Worm (Caenorhabditis elegans) whole organism, midembryonic: ENCODE data around the gene F14D2.14.

Source experiments
- T22C8.4 ChIP-seq: fragments of 200-800 bp; sonication (Bioruptor generic); IDR thresholded peaks from 2 replicates; pipeline ENCODE4 v1.3.6; 2022; ENCODE audit warnings: missing genetic modification characterization, missing compliant biosample characterization
- cog-1 ChIP-seq: sonication (generic microtip); optimal IDR thresholded peaks from 2 replicates; lab custom pipeline; 2016; ENCODE audit warnings: missing genetic modification characterization, missing compliant biosample characterization
- flt-1 ChIP-seq: fragments of 200-800 bp; sonication (Bioruptor generic); IDR thresholded peaks from 2 replicates; pipeline ENCODE4 v1.3.6; 2022; ENCODE audit warnings: missing genetic modification characterization, missing compliant biosample characterization
- klf-2 ChIP-seq: fragments of 200-800 bp; sonication (Bioruptor generic); conservative IDR thresholded peaks from 2 replicates; pipeline ENCODE4 v1.3.6; 2022; ENCODE audit warnings: missing genetic modification reagents, missing genetic modification characterization, missing compliant biosample characterization
- med-1 ChIP-seq: sonication (generic microtip); optimal IDR thresholded peaks from 2 replicates; lab custom pipeline; 2017; ENCODE audit warnings: missing genetic modification characterization, mild to moderate bottlenecking, missing compliant biosample characterization, antibody characterized with exemption, missing genetic modification reagents; ENCODE audit not compliant: insufficient read depth
- ref-1 ChIP-seq: fragments of 200-800 bp; sonication (Bioruptor generic); conservative IDR thresholded peaks from 2 replicates; pipeline ENCODE4 v1.3.6; 2022; ENCODE audit warnings: missing genetic modification reagents, missing genetic modification characterization, missing compliant biosample characterization
- tab-1 ChIP-seq: fragments of 200-800 bp; sonication (Bioruptor generic); IDR thresholded peaks from 2 replicates; pipeline ENCODE4 v1.3.6; 2022; ENCODE audit warnings: missing genetic modification characterization, missing compliant biosample characterization
- ztf-23 ChIP-seq: fragments of 200-800 bp; sonication (Bioruptor generic); IDR thresholded peaks from 2 replicates; pipeline ENCODE4 v1.3.6; 2022; ENCODE audit warnings: missing genetic modification reagents, missing genetic modification characterization, missing compliant biosample characterization
- ztf-29 ChIP-seq: fragments of 200-800 bp; sonication (Bioruptor generic); IDR thresholded peaks from 2 replicates; pipeline ENCODE4 v1.3.6; 2022; ENCODE audit warnings: missing genetic modification reagents, missing genetic modification characterization, missing compliant biosample characterization

DNA sequence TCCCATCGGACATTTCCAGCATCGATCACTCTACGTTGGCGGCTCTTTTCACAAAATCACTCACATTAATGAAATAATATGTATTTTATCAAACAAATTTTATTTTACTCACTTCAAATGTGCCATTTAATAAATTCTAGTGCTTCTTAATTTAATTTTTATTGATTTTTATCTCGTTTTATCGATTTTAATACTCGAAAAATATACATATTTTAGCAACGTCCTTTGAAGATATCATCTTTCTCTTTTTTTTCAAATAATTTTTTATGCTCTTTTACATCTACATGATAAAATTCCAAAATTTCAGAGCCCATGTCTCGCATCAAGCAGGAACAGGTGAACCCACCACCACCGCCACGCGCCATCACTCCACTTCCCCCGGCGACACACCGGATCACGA, 11.0 kb upstream of the F14D2.14 start, which contains the start of the genes lido-14 and bath-27:
- TF ChIP-seq ztf-23 (GFP tag; lab: Robert Waterston, UW) (no peak), klf-2 (no peak), flt-1 (GFP tag; lab: Robert Waterston, UW) (no peak), ref-1 (GFP tag; lab: Robert Waterston, UW) (no peak), ztf-29 (GFP tag; lab: Robert Waterston, UW) (no peak), T22C8.4 (GFP tag; lab: Robert Waterston, UW) (no peak), tab-1 (GFP tag; lab: Robert Waterston, UW) (no peak), cog-1 (tag; lab: Kevin White, UChicago) (no peak), med-1 (GFP tag; lab: Kevin White, UChicago) (no peak)
